Worm (Caenorhabditis elegans) whole organism, mixed stage, embryonic: ENCODE results near the gene F33G12.7.
A peak's percentile ranks its signal among the peaks of the same experiment; 100 is the strongest.

ENCODE experiments used
- M03D4.4 ChIP-seq: sonication (generic microtip); optimal IDR thresholded peaks from 2 replicates; lab custom pipeline; 2017; ENCODE audit warnings: mild to moderate bottlenecking, missing genetic modification characterization, missing compliant biosample characterization
- bed-3 ChIP-seq: fragments of 200-800 bp; sonication (Bioruptor generic); optimal IDR thresholded peaks from 3 replicates; lab custom pipeline; 2018; ENCODE audit warnings: mild to moderate bottlenecking, missing genetic modification characterization, moderate library complexity, missing compliant biosample characterization
- blmp-1 ChIP-seq: fragments of 150-350 bp; optimal IDR thresholded peaks from 2 replicates; lab custom pipeline; 2014; ENCODE audit warnings: missing biosample characterization, missing genetic modification characterization
- ceh-39 ChIP-seq: fragments of 150-350 bp; optimal IDR thresholded peaks from 2 replicates; lab custom pipeline; 2014; ENCODE audit warnings: missing biosample characterization, missing genetic modification characterization
- ceh-43 ChIP-seq: fragments of 200-800 bp; sonication (Bioruptor generic); optimal IDR thresholded peaks from 2 replicates; lab custom pipeline; 2018; ENCODE audit warnings: mild to moderate bottlenecking, missing genetic modification characterization, moderate library complexity, missing compliant biosample characterization
- ceh-83 ChIP-seq: fragments of 200-800 bp; sonication (Bioruptor generic); optimal IDR thresholded peaks from 2 replicates; lab custom pipeline; 2018; ENCODE audit warnings: mild to moderate bottlenecking, missing genetic modification characterization, missing compliant biosample characterization
- cnd-1 ChIP-seq: fragments of 200-800 bp; sonication (Bioruptor generic); optimal IDR thresholded peaks from 2 replicates; lab custom pipeline; 2018; ENCODE audit warnings: mild to moderate bottlenecking, missing genetic modification characterization, missing compliant biosample characterization
- drap-1 ChIP-seq: fragments of 200-800 bp; sonication (Bioruptor generic); optimal IDR thresholded peaks from 3 replicates; lab custom pipeline; 2018; ENCODE audit warnings: mild to moderate bottlenecking, missing genetic modification characterization, missing compliant biosample characterization
- elt-3 ChIP-seq: fragments of 150-350 bp; optimal IDR thresholded peaks from 2 replicates; lab custom pipeline; 2014; ENCODE audit warnings: missing biosample characterization, missing genetic modification characterization
- flh-1 ChIP-seq: fragments of 200-800 bp; sonication (Bioruptor generic); optimal IDR thresholded peaks from 2 replicates; lab custom pipeline; 2018; ENCODE audit warnings: mild to moderate bottlenecking, missing genetic modification characterization, moderate library complexity, missing compliant biosample characterization
- ham-2 ChIP-seq: fragments of 200-800 bp; sonication (Bioruptor generic); optimal IDR thresholded peaks from 2 replicates; lab custom pipeline; 2018; ENCODE audit warnings: mild to moderate bottlenecking, missing genetic modification characterization, missing compliant biosample characterization
- hlh-1 ChIP-seq: fragments of 150-350 bp; optimal IDR thresholded peaks from 2 replicates; lab custom pipeline; 2014; ENCODE audit warnings: missing biosample characterization, missing genetic modification reagents, missing genetic modification characterization
- lin-13 ChIP-seq: fragments of 150-350 bp; optimal IDR thresholded peaks from 2 replicates; lab custom pipeline; 2014; ENCODE audit warnings: missing biosample characterization, missing genetic modification characterization
- lsy-2 ChIP-seq: fragments of 150-350 bp; optimal IDR thresholded peaks from 2 replicates; lab custom pipeline; 2014; ENCODE audit warnings: missing biosample characterization, missing genetic modification characterization
- mep-1 ChIP-seq: fragments of 150-350 bp; optimal IDR thresholded peaks from 2 replicates; lab custom pipeline; 2017; ENCODE audit warnings: missing biosample characterization, missing genetic modification reagents, missing genetic modification characterization, inconsistent platforms
- mls-2 ChIP-seq: sonication (generic microtip); optimal IDR thresholded peaks from 2 replicates; lab custom pipeline; 2016; ENCODE audit warnings: mild to moderate bottlenecking, missing genetic modification characterization, moderate library complexity, missing compliant biosample characterization
- nhr-12 ChIP-seq: fragments of 150-350 bp; optimal IDR thresholded peaks from 2 replicates; lab custom pipeline; 2014; ENCODE audit warnings: missing biosample characterization, missing genetic modification characterization
- nhr-2 ChIP-seq: fragments of 150-350 bp; optimal IDR thresholded peaks from 2 replicates; lab custom pipeline; 2014; ENCODE audit warnings: missing biosample characterization, missing genetic modification characterization
- nhr-237 ChIP-seq: fragments of 150-350 bp; optimal IDR thresholded peaks from 2 replicates; lab custom pipeline; 2014; ENCODE audit warnings: missing biosample characterization, missing genetic modification characterization
- nhr-28 ChIP-seq: fragments of 150-350 bp; optimal IDR thresholded peaks from 2 replicates; lab custom pipeline; 2014; ENCODE audit warnings: missing biosample characterization, missing genetic modification characterization
- nhr-76 ChIP-seq: sonication (generic microtip); optimal IDR thresholded peaks from 2 replicates; lab custom pipeline; 2017; ENCODE audit warnings: missing biosample characterization, missing genetic modification characterization
- pha-4 ChIP-seq: fragments of 150-350 bp; optimal IDR thresholded peaks from 2 replicates; lab custom pipeline; 2018; ENCODE audit warnings: missing biosample characterization, missing genetic modification reagents, missing genetic modification characterization
- sem-2 ChIP-seq: fragments of 200-800 bp; sonication (Bioruptor generic); optimal IDR thresholded peaks from 2 replicates; lab custom pipeline; 2018; ENCODE audit warnings: mild to moderate bottlenecking, missing genetic modification characterization, missing compliant biosample characterization
- snpc-4 ChIP-seq: fragments of 150-350 bp; optimal IDR thresholded peaks from 2 replicates; lab custom pipeline; 2014; ENCODE audit warnings: missing biosample characterization, missing genetic modification characterization
- sptf-1 ChIP-seq: sonication (generic microtip); optimal IDR thresholded peaks from 2 replicates; lab custom pipeline; 2017; ENCODE audit warnings: mild to moderate bottlenecking, missing genetic modification characterization, moderate library complexity, missing compliant biosample characterization
- tbx-8 ChIP-seq: fragments of 200-800 bp; sonication (Bioruptor generic); optimal IDR thresholded peaks from 2 replicates; lab custom pipeline; 2018; ENCODE audit warnings: mild to moderate bottlenecking, missing genetic modification characterization, moderate library complexity, missing compliant biosample characterization
- unc-120 ChIP-seq: sonication (generic microtip); optimal IDR thresholded peaks from 2 replicates; lab custom pipeline; 2017; ENCODE audit warnings: missing genetic modification characterization, missing compliant biosample characterization; ENCODE audit not compliant: poor library complexity, severe bottlenecking
- unc-39 ChIP-seq: fragments of 150-350 bp; optimal IDR thresholded peaks from 2 replicates; lab custom pipeline; 2014; ENCODE audit warnings: missing biosample characterization, missing genetic modification characterization
- unc-62 ChIP-seq: fragments of 150-350 bp; optimal IDR thresholded peaks from 2 replicates; lab custom pipeline; 2014; ENCODE audit warnings: missing biosample characterization, missing genetic modification reagents, missing genetic modification characterization
- ztf-11 ChIP-seq: fragments of 150-350 bp; optimal IDR thresholded peaks from 2 replicates; lab custom pipeline; 2014; ENCODE audit warnings: missing biosample characterization, missing genetic modification characterization

F33G12.7 gene

ce11 chrII:5040631-5041156 is at the start of gene F33G12.7:
Gene F33G12.7, minus strand, starts transcription at chrII:5040681.
- peak; percentile 29 for TF ChIP-seq lsy-2 (tag; lab: Kevin White, UChicago)
- no peak for TF ChIP-seq lin-13 (tag; lab: Kevin White, UChicago)
- TF ChIP-seq unc-120 (tag; lab: Kevin White, UChicago), result no peak
- TF ChIP-seq unc-62 (GFP tag; lab: Kevin White, UChicago), result no peak

ce11 chrII:5086143-5086542 is 45.7 kb upstream of the F33G12.7 start:
- TF ChIP-seq ceh-83 (GFP tag; lab: Kevin White, UChicago) (no peak), snpc-4 (no peak), sem-2 (GFP tag; lab: Kevin White, UChicago) (no peak), lsy-2 (tag; lab: Kevin White, UChicago) (no peak), mep-1 (tag; lab: Kevin White, UChicago) (no peak), nhr-237 (tag; lab: Kevin White, UChicago) (no peak)
- TF ChIP-seq, all 35 proteins: peak for 0

ce11 chrII:5085450-5085849 is 45.0 kb upstream of the F33G12.7 start, which contains the start of gene txt-9:
Gene txt-9, plus strand, starts transcription at chrII:5085785.
- TF ChIP-seq pha-4 (tag; lab: Kevin White, UChicago) (no peak), snpc-4 (no peak), nhr-28 (tag; lab: Kevin White, UChicago) (no peak), ztf-11 (tag; lab: Kevin White, UChicago) (no peak), nhr-12 (tag; lab: Kevin White, UChicago) (no peak), tbx-8 (GFP tag; lab: Kevin White, UChicago) (no peak), sptf-1 (tag; lab: Kevin White, UChicago) (no peak), unc-120 (tag; lab: Kevin White, UChicago) (no peak), mep-1 (tag; lab: Kevin White, UChicago) (no peak), unc-62 (GFP tag; lab: Kevin White, UChicago) (no peak), flh-1 (GFP tag; lab: Kevin White, UChicago) (no peak), ham-2 (GFP tag; lab: Kevin White, UChicago) (no peak), ceh-83 (GFP tag; lab: Kevin White, UChicago) (no peak)

ce11 chrII:5084225-5084624 is 43.7 kb upstream of the F33G12.7 start:
- TF ChIP-seq M03D4.4 (tag; lab: Kevin White, UChicago) (no peak), pha-4 (tag; lab: Kevin White, UChicago) (no peak), nhr-2 (tag; lab: Kevin White, UChicago) (no peak), blmp-1 (tag; lab: Kevin White, UChicago) (no peak), unc-39 (tag; lab: Kevin White, UChicago) (no peak), ceh-43 (GFP tag; lab: Kevin White, UChicago) (no peak), bed-3 (no peak), nhr-237 (tag; lab: Kevin White, UChicago) (no peak), snpc-4 (no peak), nhr-28 (tag; lab: Kevin White, UChicago) (no peak), ceh-39 (tag; lab: Kevin White, UChicago) (no peak)

ce11 chrII:5083341-5083740 is 42.9 kb upstream of the F33G12.7 start, which contains the start of gene C04G6.4:
Gene C04G6.4, minus strand, starts transcription at chrII:5083441.
- TF ChIP-seq pha-4 (tag; lab: Kevin White, UChicago) (no peak), ztf-11 (tag; lab: Kevin White, UChicago) (no peak), unc-120 (tag; lab: Kevin White, UChicago) (no peak), hlh-1 (tag; lab: Kevin White, UChicago) (no peak), M03D4.4 (tag; lab: Kevin White, UChicago) (no peak), mls-2 (no peak), bed-3 (no peak), drap-1 (no peak), cnd-1 (tag; lab: Kevin White, UChicago) (no peak), nhr-28 (tag; lab: Kevin White, UChicago) (no peak), elt-3 (tag; lab: Kevin White, UChicago) (no peak), mep-1 (tag; lab: Kevin White, UChicago) (no peak), nhr-76 (no peak)
